Fruit fly (Drosophila melanogaster): ENCODE data around the gene Rpn1.
A peak's percentile ranks its signal among the peaks of the same experiment; 100 is the strongest.

Rpn1 gene

dm6 chr3L:19932917-19933316 lies 18.1 kb downstream of the Rpn1 start:
- no peak for TF ChIP-seq toe (GFP tag; optimal IDR thresholded peaks at IDR 0.05)
- no peak for TF ChIP-seq bab1 (GFP tag; optimal IDR thresholded peaks at IDR 0.05)
- peak; percentile 19 for TF ChIP-seq CG14711 (tag; optimal IDR thresholded peaks at IDR 0.05)
- TF ChIP-seq kay (GFP tag; ENCODE audit: borderline replicate concordance): peak; percentile 78
- TF ChIP-seq cnc (optimal IDR thresholded peaks at IDR 0.05): no peak
- TF ChIP-seq ovo (GFP tag; optimal IDR thresholded peaks at IDR 0.05): peak; percentile 25
- peak; percentile 4 for TF ChIP-seq Clk (GFP tag; optimal IDR thresholded peaks at IDR 0.05)
- peak; percentile 74 for TF ChIP-seq CG12768 (GFP tag; optimal IDR thresholded peaks at IDR 0.05)
- peak; percentile 19 for TF ChIP-seq CG1620 (GFP tag; optimal IDR thresholded peaks at IDR 0.05)
- peak; percentile 21 for TF ChIP-seq pad (GFP tag; optimal IDR thresholded peaks at IDR 0.05)
- peak; percentile 39 for TF ChIP-seq Mnt (GFP tag; optimal IDR thresholded peaks at IDR 0.05)
- TF ChIP-seq CG7045 (GFP tag; optimal IDR thresholded peaks at IDR 0.05): peak; percentile 66
- peak; percentile 71 for TF ChIP-seq Crg-1 (GFP tag; optimal IDR thresholded peaks at IDR 0.05)
- TF ChIP-seq Hr96 (GFP tag; optimal IDR thresholded peaks at IDR 0.05): no peak
- TF ChIP-seq CG11617 (GFP tag; optimal IDR thresholded peaks at IDR 0.05): peak; percentile 54
- TF ChIP-seq CG33017 (tag; optimal IDR thresholded peaks at IDR 0.05): peak; percentile 36
- TF ChIP-seq cic (GFP tag; optimal IDR thresholded peaks at IDR 0.05): peak; percentile 72
- TF ChIP-seq tj (GFP tag; optimal IDR thresholded peaks at IDR 0.05): peak; percentile 15
- peak; percentile 39 for TF ChIP-seq CG7101 (tag; optimal IDR thresholded peaks at IDR 0.05)
- no peak for TF ChIP-seq CG5204 (GFP tag; optimal IDR thresholded peaks at IDR 0.05)

- peak; percentile 52 for TF ChIP-seq CG7045 (GFP tag; optimal IDR thresholded peaks at IDR 0.05)
- peak; percentile 19 for TF ChIP-seq toe (GFP tag; optimal IDR thresholded peaks at IDR 0.05)
- TF ChIP-seq CG1620 (GFP tag; optimal IDR thresholded peaks at IDR 0.05): no peak
- TF ChIP-seq tj (GFP tag; optimal IDR thresholded peaks at IDR 0.05): peak; percentile 34
- peak; percentile 40 for TF ChIP-seq CG11617 (GFP tag; optimal IDR thresholded peaks at IDR 0.05)
- peak; percentile 29 for TF ChIP-seq kay (GFP tag; ENCODE audit: borderline replicate concordance)
- TF ChIP-seq CG7101 (tag; optimal IDR thresholded peaks at IDR 0.05): no peak
- TF ChIP-seq Crg-1 (GFP tag; optimal IDR thresholded peaks at IDR 0.05): no peak
- TF ChIP-seq CG5204 (GFP tag; optimal IDR thresholded peaks at IDR 0.05): no peak
- peak; percentile 18 for TF ChIP-seq Hr96 (GFP tag; optimal IDR thresholded peaks at IDR 0.05)
- no peak for TF ChIP-seq Clk (GFP tag; optimal IDR thresholded peaks at IDR 0.05)
- peak; percentile 64 for TF ChIP-seq cic (GFP tag; optimal IDR thresholded peaks at IDR 0.05)
- no peak for TF ChIP-seq pad (GFP tag; optimal IDR thresholded peaks at IDR 0.05)
- TF ChIP-seq CG14711 (tag; optimal IDR thresholded peaks at IDR 0.05): peak; percentile 14
- TF ChIP-seq ovo (GFP tag; optimal IDR thresholded peaks at IDR 0.05): no peak
- TF ChIP-seq Mnt (GFP tag; optimal IDR thresholded peaks at IDR 0.05): peak; percentile 68
- peak; percentile 36 for TF ChIP-seq CG33017 (tag; optimal IDR thresholded peaks at IDR 0.05)
- TF ChIP-seq cnc (optimal IDR thresholded peaks at IDR 0.05): no peak
- peak; percentile 24 for TF ChIP-seq bab1 (GFP tag; optimal IDR thresholded peaks at IDR 0.05)
- TF ChIP-seq CG12768 (GFP tag; optimal IDR thresholded peaks at IDR 0.05): peak; percentile 56
Measured at dm6 chr3L:19939024-19939423, 24.2 kb downstream of the Rpn1 start, which contains the start of gene Ac76E. Gene Ac76E, plus strand, starts transcription at chr3L:19939287.

dm6 chr3L:19940349-19940748 lies 25.5 kb downstream of the Rpn1 start:
- peak; percentile 26 for TF ChIP-seq CG33017 (tag; optimal IDR thresholded peaks at IDR 0.05)
- no peak for TF ChIP-seq CG7045 (GFP tag; optimal IDR thresholded peaks at IDR 0.05)
- no peak for TF ChIP-seq kay (GFP tag; ENCODE audit: borderline replicate concordance)
- peak; percentile 41 for TF ChIP-seq CG14711 (tag; optimal IDR thresholded peaks at IDR 0.05)
- TF ChIP-seq Mnt (GFP tag; optimal IDR thresholded peaks at IDR 0.05): no peak
- TF ChIP-seq toe (GFP tag; optimal IDR thresholded peaks at IDR 0.05): no peak
- no peak for TF ChIP-seq CG7101 (tag; optimal IDR thresholded peaks at IDR 0.05)
- no peak for TF ChIP-seq bab1 (GFP tag; optimal IDR thresholded peaks at IDR 0.05)
- TF ChIP-seq CG1620 (GFP tag; optimal IDR thresholded peaks at IDR 0.05): no peak

dm6 chr3L:19941162-19941561 lies 26.3 kb downstream of the Rpn1 start:
- TF ChIP-seq CG5204 (GFP tag; optimal IDR thresholded peaks at IDR 0.05): no peak
- no peak for TF ChIP-seq CG14711 (tag; optimal IDR thresholded peaks at IDR 0.05)
- TF ChIP-seq toe (GFP tag; optimal IDR thresholded peaks at IDR 0.05): no peak
- no peak for TF ChIP-seq Crg-1 (GFP tag; optimal IDR thresholded peaks at IDR 0.05)
- peak; percentile 93 for TF ChIP-seq kay (GFP tag; ENCODE audit: borderline replicate concordance)
- TF ChIP-seq cnc (optimal IDR thresholded peaks at IDR 0.05): no peak
- no peak for TF ChIP-seq CG7045 (GFP tag; optimal IDR thresholded peaks at IDR 0.05)

- no peak for TF ChIP-seq tj (GFP tag; optimal IDR thresholded peaks at IDR 0.05)
- no peak for TF ChIP-seq cic (GFP tag; optimal IDR thresholded peaks at IDR 0.05)
- TF ChIP-seq CG14711 (tag; optimal IDR thresholded peaks at IDR 0.05): no peak
- no peak for TF ChIP-seq toe (GFP tag; optimal IDR thresholded peaks at IDR 0.05)
Measured at dm6 chr3L:19945469-19945868, 30.6 kb downstream of the Rpn1 start.

- no peak for TF ChIP-seq Hr96 (GFP tag; optimal IDR thresholded peaks at IDR 0.05)
Measured at dm6 chr3L:19951035-19951434, 36.2 kb downstream of the Rpn1 start, which contains the start of gene CG32219. Gene CG32219, minus strand, starts transcription at chr3L:19951135.

- TF ChIP-seq CG14711 (tag; optimal IDR thresholded peaks at IDR 0.05): no peak
- TF ChIP-seq cnc (optimal IDR thresholded peaks at IDR 0.05): no peak
- no peak for TF ChIP-seq cic (GFP tag; optimal IDR thresholded peaks at IDR 0.05)
- TF ChIP-seq CG5204 (GFP tag; optimal IDR thresholded peaks at IDR 0.05): no peak
- TF ChIP-seq CG1620 (GFP tag; optimal IDR thresholded peaks at IDR 0.05): no peak
- no peak for TF ChIP-seq CG7045 (GFP tag; optimal IDR thresholded peaks at IDR 0.05)
- no peak for TF ChIP-seq kay (GFP tag; ENCODE audit: borderline replicate concordance)
- no peak for TF ChIP-seq Clk (GFP tag; optimal IDR thresholded peaks at IDR 0.05)
- no peak for TF ChIP-seq pad (GFP tag; optimal IDR thresholded peaks at IDR 0.05)
Measured at dm6 chr3L:19951868-19952267, 37.0 kb downstream of the Rpn1 start, which contains the start of gene CG34258. Gene CG34258, minus strand, starts transcription at chr3L:19951968.
